Worm (Caenorhabditis elegans) whole organism, mixed stage, embryonic: ENCODE measurements around the gene F38B7.3.

Experiments
- M03D4.4 ChIP-seq: sonication (generic microtip); optimal IDR thresholded peaks from 2 replicates; lab custom pipeline; 2017; ENCODE audit warnings: mild to moderate bottlenecking, missing genetic modification characterization, missing compliant biosample characterization
- blmp-1 ChIP-seq: fragments of 150-350 bp; optimal IDR thresholded peaks from 2 replicates; lab custom pipeline; 2014; ENCODE audit warnings: missing biosample characterization, missing genetic modification characterization
- ceh-39 ChIP-seq: fragments of 150-350 bp; optimal IDR thresholded peaks from 2 replicates; lab custom pipeline; 2014; ENCODE audit warnings: missing biosample characterization, missing genetic modification characterization
- ceh-43 ChIP-seq: fragments of 200-800 bp; sonication (Bioruptor generic); optimal IDR thresholded peaks from 2 replicates; lab custom pipeline; 2018; ENCODE audit warnings: mild to moderate bottlenecking, missing genetic modification characterization, moderate library complexity, missing compliant biosample characterization
- ceh-83 ChIP-seq: fragments of 200-800 bp; sonication (Bioruptor generic); optimal IDR thresholded peaks from 2 replicates; lab custom pipeline; 2018; ENCODE audit warnings: mild to moderate bottlenecking, missing genetic modification characterization, missing compliant biosample characterization
- ces-1 ChIP-seq: fragments of 150-350 bp; optimal IDR thresholded peaks from 2 replicates; lab custom pipeline; 2014; ENCODE audit warnings: missing biosample characterization, missing genetic modification reagents, missing genetic modification characterization
- cnd-1 ChIP-seq: fragments of 200-800 bp; sonication (Bioruptor generic); optimal IDR thresholded peaks from 2 replicates; lab custom pipeline; 2018; ENCODE audit warnings: mild to moderate bottlenecking, missing genetic modification characterization, missing compliant biosample characterization
- drap-1 ChIP-seq: fragments of 200-800 bp; sonication (Bioruptor generic); optimal IDR thresholded peaks from 3 replicates; lab custom pipeline; 2018; ENCODE audit warnings: mild to moderate bottlenecking, missing genetic modification characterization, missing compliant biosample characterization
- elt-1 ChIP-seq: sonication (generic microtip); optimal IDR thresholded peaks from 2 replicates; lab custom pipeline; 2017; ENCODE audit warnings: missing genetic modification characterization, mild to moderate bottlenecking, missing compliant biosample characterization, antibody characterized with exemption, moderate library complexity, borderline replicate concordance; ENCODE audit not compliant: insufficient read depth
- flh-1 ChIP-seq: fragments of 200-800 bp; sonication (Bioruptor generic); optimal IDR thresholded peaks from 2 replicates; lab custom pipeline; 2018; ENCODE audit warnings: mild to moderate bottlenecking, missing genetic modification characterization, moderate library complexity, missing compliant biosample characterization
- ham-2 ChIP-seq: fragments of 200-800 bp; sonication (Bioruptor generic); optimal IDR thresholded peaks from 2 replicates; lab custom pipeline; 2018; ENCODE audit warnings: mild to moderate bottlenecking, missing genetic modification characterization, missing compliant biosample characterization
- hlh-1 ChIP-seq: fragments of 150-350 bp; optimal IDR thresholded peaks from 2 replicates; lab custom pipeline; 2014; ENCODE audit warnings: missing biosample characterization, missing genetic modification reagents, missing genetic modification characterization
- lin-13 ChIP-seq: fragments of 150-350 bp; optimal IDR thresholded peaks from 2 replicates; lab custom pipeline; 2014; ENCODE audit warnings: missing biosample characterization, missing genetic modification characterization
- lin-32 ChIP-seq: fragments of 200-800 bp; sonication (Bioruptor generic); optimal IDR thresholded peaks from 2 replicates; lab custom pipeline; 2018; ENCODE audit warnings: mild to moderate bottlenecking, missing genetic modification characterization, missing compliant biosample characterization
- lsy-2 ChIP-seq: fragments of 150-350 bp; optimal IDR thresholded peaks from 2 replicates; lab custom pipeline; 2014; ENCODE audit warnings: missing biosample characterization, missing genetic modification characterization
- mab-5 ChIP-seq: fragments of 150-350 bp; optimal IDR thresholded peaks from 2 replicates; lab custom pipeline; 2014; ENCODE audit warnings: missing biosample characterization, missing genetic modification characterization
- mep-1 ChIP-seq: fragments of 150-350 bp; optimal IDR thresholded peaks from 2 replicates; lab custom pipeline; 2017; ENCODE audit warnings: missing biosample characterization, missing genetic modification reagents, missing genetic modification characterization, inconsistent platforms
- nhr-12 ChIP-seq: fragments of 150-350 bp; optimal IDR thresholded peaks from 2 replicates; lab custom pipeline; 2014; ENCODE audit warnings: missing biosample characterization, missing genetic modification characterization
- nhr-2 ChIP-seq: fragments of 150-350 bp; optimal IDR thresholded peaks from 2 replicates; lab custom pipeline; 2014; ENCODE audit warnings: missing biosample characterization, missing genetic modification characterization
- nhr-237 ChIP-seq: fragments of 150-350 bp; optimal IDR thresholded peaks from 2 replicates; lab custom pipeline; 2014; ENCODE audit warnings: missing biosample characterization, missing genetic modification characterization
- nhr-28 ChIP-seq: fragments of 150-350 bp; optimal IDR thresholded peaks from 2 replicates; lab custom pipeline; 2014; ENCODE audit warnings: missing biosample characterization, missing genetic modification characterization
- nhr-76 ChIP-seq: sonication (generic microtip); optimal IDR thresholded peaks from 2 replicates; lab custom pipeline; 2017; ENCODE audit warnings: missing biosample characterization, missing genetic modification characterization
- pha-4 ChIP-seq: fragments of 150-350 bp; optimal IDR thresholded peaks from 2 replicates; lab custom pipeline; 2018; ENCODE audit warnings: missing biosample characterization, missing genetic modification reagents, missing genetic modification characterization
- sem-2 ChIP-seq: fragments of 200-800 bp; sonication (Bioruptor generic); optimal IDR thresholded peaks from 2 replicates; lab custom pipeline; 2018; ENCODE audit warnings: mild to moderate bottlenecking, missing genetic modification characterization, missing compliant biosample characterization
- snpc-4 ChIP-seq: fragments of 150-350 bp; optimal IDR thresholded peaks from 2 replicates; lab custom pipeline; 2014; ENCODE audit warnings: missing biosample characterization, missing genetic modification characterization
- sptf-1 ChIP-seq: sonication (generic microtip); optimal IDR thresholded peaks from 2 replicates; lab custom pipeline; 2017; ENCODE audit warnings: mild to moderate bottlenecking, missing genetic modification characterization, moderate library complexity, missing compliant biosample characterization
- tbx-8 ChIP-seq: fragments of 200-800 bp; sonication (Bioruptor generic); optimal IDR thresholded peaks from 2 replicates; lab custom pipeline; 2018; ENCODE audit warnings: mild to moderate bottlenecking, missing genetic modification characterization, moderate library complexity, missing compliant biosample characterization
- unc-120 ChIP-seq: sonication (generic microtip); optimal IDR thresholded peaks from 2 replicates; lab custom pipeline; 2017; ENCODE audit warnings: missing genetic modification characterization, missing compliant biosample characterization; ENCODE audit not compliant: poor library complexity, severe bottlenecking
- unc-39 ChIP-seq: fragments of 150-350 bp; optimal IDR thresholded peaks from 2 replicates; lab custom pipeline; 2014; ENCODE audit warnings: missing biosample characterization, missing genetic modification characterization
- unc-62 ChIP-seq: fragments of 150-350 bp; optimal IDR thresholded peaks from 2 replicates; lab custom pipeline; 2014; ENCODE audit warnings: missing biosample characterization, missing genetic modification reagents, missing genetic modification characterization
- zip-8 ChIP-seq: fragments of 150-350 bp; optimal IDR thresholded peaks from 2 replicates; lab custom pipeline; 2014; ENCODE audit warnings: missing biosample characterization, missing genetic modification characterization

The F38B7.3 gene

ce11 chrV:11514677-11515076 is 34.2 kb upstream of the F38B7.3 start, which contains the start of gene C55A6.6:
Gene C55A6.6, minus strand, starts transcription at chrV:11514737.
- TF ChIP-seq drap-1 (GFP tag; lab: Kevin White, UChicago): no peak
- TF ChIP-seq lsy-2 (tag; lab: Kevin White, UChicago): no peak
- no peak for TF ChIP-seq lin-13 (tag; lab: Kevin White, UChicago)
- TF ChIP-seq sptf-1 (tag; lab: Kevin White, UChicago): no peak
- TF ChIP-seq nhr-28: no peak
- no peak for TF ChIP-seq elt-1 (tag; lab: Kevin White, UChicago)
- no peak for TF ChIP-seq unc-120

DNA sequence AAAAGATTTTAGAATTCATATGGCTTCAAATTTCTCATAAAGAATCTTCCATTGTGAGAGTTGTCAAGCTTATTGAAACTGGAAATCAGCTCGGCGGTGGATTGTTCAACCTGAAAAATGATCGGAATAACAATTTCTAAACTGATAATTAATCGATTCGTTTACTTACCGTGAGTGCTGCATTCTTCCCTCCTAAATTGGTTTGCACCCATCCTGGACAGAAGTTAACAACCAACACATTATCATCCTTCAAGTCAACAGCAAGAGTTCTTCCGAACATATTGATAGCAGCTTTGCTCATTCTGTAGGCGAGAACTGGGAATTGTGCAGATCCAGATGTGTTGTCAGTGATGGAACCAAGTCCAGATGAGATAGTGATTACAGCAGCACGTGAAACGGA is 33.8 kb upstream of the F38B7.3 start:
- TF ChIP-seq nhr-12 (no peak), flh-1 (GFP tag; lab: Kevin White, UChicago) (no peak), sem-2 (GFP tag; lab: Kevin White, UChicago) (no peak), tbx-8 (no peak)

DNA sequence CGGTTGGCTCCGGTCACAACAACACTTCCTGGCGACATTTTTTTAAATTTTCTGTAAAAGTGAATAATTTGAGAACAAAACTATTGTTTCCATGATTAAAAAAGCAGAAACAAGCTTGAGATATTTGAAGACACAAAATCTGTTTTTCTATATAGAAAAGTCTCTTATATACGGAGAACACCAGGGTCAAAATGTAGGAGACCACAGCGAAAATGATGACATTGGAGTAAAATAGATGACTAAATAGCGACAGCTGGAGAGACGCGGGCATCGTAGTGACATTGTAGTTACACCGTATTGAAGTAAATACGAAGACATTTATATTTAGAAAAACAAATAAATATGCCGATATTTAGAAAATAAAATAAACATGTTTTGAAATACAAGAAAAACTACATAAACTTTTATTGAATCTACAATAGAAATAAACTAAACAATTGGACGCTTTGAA is 32.7 kb upstream of the F38B7.3 start, which contains the start of gene sdz-8:
sdz-8 (minus strand) TSS at position 51 of the 451 bp plus-strand sequence.
- TF ChIP-seq ceh-83 (GFP tag; lab: Kevin White, UChicago) (no peak), ham-2 (GFP tag; lab: Kevin White, UChicago) (no peak), nhr-2 (tag; lab: Kevin White, UChicago) (no peak), mab-5 (no peak), lin-13 (tag; lab: Kevin White, UChicago) (no peak), ceh-43 (GFP tag; lab: Kevin White, UChicago) (no peak), lin-32 (GFP tag; lab: Kevin White, UChicago) (no peak), blmp-1 (tag; lab: Kevin White, UChicago) (no peak), cnd-1 (tag; lab: Kevin White, UChicago) (no peak), M03D4.4 (no peak), nhr-76 (no peak), unc-39 (tag; lab: Kevin White, UChicago) (no peak)
- TF ChIP-seq, all 35 proteins: peak for 0

DNA sequence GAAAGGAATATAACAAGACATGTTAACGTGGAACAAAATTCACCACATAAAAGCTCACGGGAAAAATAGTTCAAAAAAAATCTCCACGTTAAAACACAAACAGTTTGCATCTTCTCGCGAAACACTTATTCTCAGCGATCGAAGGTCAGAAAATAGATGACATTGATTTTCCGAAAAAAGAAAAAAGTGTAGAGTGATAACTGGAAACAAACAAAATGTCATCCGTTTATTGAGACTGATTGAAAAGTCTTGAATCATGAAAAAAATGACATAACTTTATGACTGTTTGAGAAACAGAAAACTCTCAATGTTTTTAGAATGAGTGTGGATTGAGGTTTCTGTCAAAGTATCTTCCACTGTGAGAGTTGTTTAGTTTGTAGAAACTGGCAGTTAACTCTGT is 31.1 kb upstream of the F38B7.3 start, which contains the start of gene C55A6.4:
C55A6.4 (minus strand) TSS at position 101 of the 400 bp plus-strand sequence.
- no peak for TF ChIP-seq ceh-43 (GFP tag; lab: Kevin White, UChicago)
- TF ChIP-seq zip-8 (tag; lab: Kevin White, UChicago): no peak
- no peak for TF ChIP-seq unc-62 (GFP tag; lab: Kevin White, UChicago)
- no peak for TF ChIP-seq sem-2 (GFP tag; lab: Kevin White, UChicago)
- TF ChIP-seq mab-5: no peak
- TF ChIP-seq ceh-83 (GFP tag; lab: Kevin White, UChicago): no peak
- TF ChIP-seq ham-2 (GFP tag; lab: Kevin White, UChicago): no peak

DNA sequence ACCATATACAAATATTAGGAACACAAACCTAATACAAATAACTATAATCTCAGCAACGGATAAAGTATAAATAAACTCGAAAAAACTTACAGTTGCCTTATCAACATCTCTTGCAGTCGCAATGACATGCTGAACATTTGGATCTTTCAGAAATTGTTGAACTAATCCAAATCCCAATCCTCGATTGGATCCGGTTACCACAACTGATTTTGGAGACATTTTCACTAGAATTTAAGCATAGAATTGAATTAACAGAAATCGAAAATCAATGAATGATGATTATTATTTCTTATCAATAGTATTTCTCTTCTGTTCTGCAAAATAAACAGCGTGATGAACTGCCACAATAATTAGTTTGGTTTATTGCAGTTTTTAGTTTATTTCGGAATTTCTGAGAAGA is 28.7 kb upstream of the F38B7.3 start, which contains the start of the genes C55A6.11 and C55A6.7:
C55A6.11 (plus strand) TSS at position 301 of the 400 bp plus-strand sequence.
C55A6.7 (minus strand) TSS at position 316 of the 400 bp plus-strand sequence.
- TF ChIP-seq nhr-237 (tag; lab: Kevin White, UChicago) (no peak), unc-62 (GFP tag; lab: Kevin White, UChicago) (no peak), nhr-2 (tag; lab: Kevin White, UChicago) (no peak), blmp-1 (tag; lab: Kevin White, UChicago) (no peak), nhr-28 (no peak), hlh-1 (tag; lab: Kevin White, UChicago) (no peak), M03D4.4 (no peak), ceh-39 (tag; lab: Kevin White, UChicago) (no peak), unc-120 (no peak), drap-1 (GFP tag; lab: Kevin White, UChicago) (no peak), snpc-4 (tag; lab: Kevin White, UChicago) (no peak), elt-1 (tag; lab: Kevin White, UChicago) (no peak), ceh-43 (GFP tag; lab: Kevin White, UChicago) (no peak), unc-39 (tag; lab: Kevin White, UChicago) (no peak), sptf-1 (tag; lab: Kevin White, UChicago) (no peak), zip-8 (tag; lab: Kevin White, UChicago) (no peak), nhr-76 (no peak)

ce11 chrV:11521448-11521847 is 27.5 kb upstream of the F38B7.3 start, which contains the start of gene pafo-1:
Gene pafo-1, plus strand, starts transcription at chrV:11521703.
- TF ChIP-seq unc-39 (tag; lab: Kevin White, UChicago) (no peak), M03D4.4 (peak; percentile 76), cnd-1 (tag; lab: Kevin White, UChicago) (peak; percentile 47), ces-1 (GFP tag; lab: Kevin White, UChicago) (no peak), zip-8 (tag; lab: Kevin White, UChicago) (no peak), sptf-1 (tag; lab: Kevin White, UChicago) (no peak), lsy-2 (tag; lab: Kevin White, UChicago) (peak; percentile 75), ceh-83 (GFP tag; lab: Kevin White, UChicago) (peak; percentile 19), nhr-237 (tag; lab: Kevin White, UChicago) (peak; percentile 74), blmp-1 (tag; lab: Kevin White, UChicago) (no peak), ceh-39 (tag; lab: Kevin White, UChicago) (peak; percentile 20), drap-1 (GFP tag; lab: Kevin White, UChicago) (peak; percentile 49), sem-2 (GFP tag; lab: Kevin White, UChicago) (peak; percentile 32), mep-1 (tag; lab: Kevin White, UChicago) (peak; percentile 80), hlh-1 (tag; lab: Kevin White, UChicago) (peak; percentile 57), lin-13 (tag; lab: Kevin White, UChicago) (peak; percentile 87), pha-4 (tag; lab: Kevin White, UChicago) (peak; percentile 70), ceh-43 (GFP tag; lab: Kevin White, UChicago) (peak; percentile 44), tbx-8 (peak; percentile 43), unc-120 (peak; percentile 28)
- TF ChIP-seq, all 35 proteins: peak for 15
